Fruit fly (Drosophila melanogaster) whole organism, prepupa: ENCODE results near the gene CG4733.
A peak's percentile ranks its signal among the peaks of the same experiment; 100 is the strongest.

Experiments used
- CG10631 ChIP-seq: fragments of 200-800 bp; sonication (Bioruptor generic); optimal IDR thresholded peaks from 2 replicates; lab custom pipeline; 2016; ENCODE audit warnings: missing biosample characterization, missing genetic modification characterization
- CG11294 ChIP-seq: fragments of 200-800 bp; sonication (Bioruptor generic); IDR thresholded peaks from 2 replicates; pipeline ENCODE4 v1.3.6; 2022; ENCODE audit warnings: missing biosample characterization, missing genetic modification characterization
- CG15336 ChIP-seq: fragments of 200-800 bp; sonication (Bioruptor generic); IDR thresholded peaks from 2 replicates; pipeline ENCODE4 v1.3.6; 2022; ENCODE audit warnings: missing biosample characterization, missing genetic modification characterization
- CG3032 ChIP-seq: fragments of 200-800 bp; optimal IDR thresholded peaks from 2 replicates; lab custom pipeline; 2019; ENCODE audit warnings: missing biosample characterization, mild to moderate bottlenecking, missing genetic modification characterization, moderate library complexity
- CG31627 ChIP-seq: fragments of 200-800 bp; sonication (Bioruptor generic); optimal IDR thresholded peaks from 3 replicates; lab custom pipeline; 2016; ENCODE audit warnings: missing biosample characterization, missing genetic modification characterization
- CG32006 ChIP-seq: fragments of 200-800 bp; sonication (Bioruptor generic); optimal IDR thresholded peaks from 3 replicates; lab custom pipeline; 2017; ENCODE audit warnings: missing biosample characterization, mild to moderate bottlenecking, missing genetic modification characterization
- CG34406 ChIP-seq: fragments of 200-800 bp; sonication (Bioruptor generic); optimal IDR thresholded peaks from 3 replicates; lab custom pipeline; 2016; ENCODE audit warnings: missing biosample characterization, missing genetic modification characterization
- CG4318 ChIP-seq: fragments of 200-800 bp; sonication (Bioruptor generic); optimal IDR thresholded peaks from 3 replicates; lab custom pipeline; 2017; ENCODE audit warnings: missing biosample characterization, mild to moderate bottlenecking, missing genetic modification characterization
- CG6163 ChIP-seq: fragments of 200-800 bp; sonication (Bioruptor generic); IDR thresholded peaks from 3 replicates; pipeline ENCODE4 v1.3.6; 2022; ENCODE audit warnings: missing biosample characterization, missing genetic modification characterization
- CG6276 ChIP-seq: fragments of 200-800 bp; sonication (Bioruptor generic); optimal IDR thresholded peaks from 2 replicates; lab custom pipeline; 2017; ENCODE audit warnings: missing biosample characterization, mild to moderate bottlenecking, missing genetic modification characterization
- CG6792 ChIP-seq: fragments of 200-800 bp; sonication (Bioruptor generic); optimal IDR thresholded peaks from 3 replicates; lab custom pipeline; 2016; ENCODE audit warnings: missing biosample characterization, missing genetic modification characterization
- CG6808 ChIP-seq: fragments of 200-800 bp; sonication (Bioruptor generic); optimal IDR thresholded peaks from 3 replicates; lab custom pipeline; 2017; ENCODE audit warnings: missing biosample characterization, missing genetic modification characterization, mild to moderate bottlenecking, moderate library complexity, missing genetic modification reagents
- CG6854 ChIP-seq: fragments of 200-800 bp; sonication (Bioruptor generic); optimal IDR thresholded peaks from 2 replicates; lab custom pipeline; 2017; ENCODE audit warnings: missing biosample characterization, mild to moderate bottlenecking, missing genetic modification characterization
- CG7368 ChIP-seq: fragments of 200-800 bp; sonication (Bioruptor generic); optimal IDR thresholded peaks from 3 replicates; lab custom pipeline; 2016; ENCODE audit warnings: missing biosample characterization, missing genetic modification characterization
- CG8119 ChIP-seq: fragments of 200-800 bp; sonication (Bioruptor generic); IDR thresholded peaks from 3 replicates; pipeline ENCODE4 v1.3.6; 2022; ENCODE audit warnings: missing biosample characterization, missing genetic modification characterization
- CG8632 ChIP-seq: fragments of 200-800 bp; sonication (Bioruptor generic); optimal IDR thresholded peaks from 3 replicates; lab custom pipeline; 2016; ENCODE audit warnings: missing biosample characterization, missing genetic modification characterization
- CG9139 ChIP-seq: fragments of 200-800 bp; sonication (Bioruptor generic); optimal IDR thresholded peaks from 3 replicates; lab custom pipeline; 2017; ENCODE audit warnings: missing biosample characterization, mild to moderate bottlenecking, missing genetic modification characterization
- Eip75B ChIP-seq: fragments of 200-800 bp; sonication (Bioruptor generic); optimal IDR thresholded peaks from 3 replicates; lab custom pipeline; 2016; ENCODE audit warnings: missing biosample characterization, missing genetic modification characterization
- Eip78C ChIP-seq: fragments of 200-800 bp; sonication (Bioruptor generic); peaks from one replicate; lab custom pipeline; 2016; ENCODE audit warnings: missing biosample characterization, missing genetic modification characterization
- Ets96B ChIP-seq: fragments of 200-800 bp; optimal IDR thresholded peaks from 2 replicates; lab custom pipeline; 2019; ENCODE audit warnings: missing biosample characterization, mild to moderate bottlenecking, missing genetic modification characterization, moderate library complexity
- Gug ChIP-seq: fragments of 200-800 bp; sonication (Bioruptor generic); IDR thresholded peaks from 2 replicates; pipeline ENCODE4 v1.3.6; 2022; ENCODE audit warnings: missing biosample characterization, missing genetic modification characterization
- Hr4 ChIP-seq: fragments of 200-800 bp; sonication (Bioruptor generic); optimal IDR thresholded peaks from 3 replicates; lab custom pipeline; 2016; ENCODE audit warnings: missing biosample characterization, missing genetic modification characterization
- Met ChIP-seq: fragments of 200-800 bp; sonication (Bioruptor generic); optimal IDR thresholded peaks from 3 replicates; lab custom pipeline; 2016; ENCODE audit warnings: missing biosample characterization, missing genetic modification characterization
- OdsH ChIP-seq: fragments of 200-800 bp; sonication (Bioruptor generic); optimal IDR thresholded peaks from 3 replicates; lab custom pipeline; 2016; ENCODE audit warnings: missing biosample characterization, missing genetic modification characterization
- Sox102F ChIP-seq: fragments of 200-800 bp; sonication (Bioruptor generic); optimal IDR thresholded peaks from 2 replicates; lab custom pipeline; 2016; ENCODE audit warnings: missing biosample characterization, mild to moderate bottlenecking, missing genetic modification characterization
- Sox15 ChIP-seq: fragments of 200-800 bp; sonication (Bioruptor generic); optimal IDR thresholded peaks from 3 replicates; lab custom pipeline; 2016; ENCODE audit warnings: missing biosample characterization, missing genetic modification characterization
- cyc ChIP-seq: fragments of 200-800 bp; sonication (Bioruptor generic); optimal IDR thresholded peaks from 3 replicates; lab custom pipeline; 2016; ENCODE audit warnings: missing biosample characterization, missing genetic modification characterization
- dac ChIP-seq: fragments of 200-800 bp; sonication (Bioruptor generic); optimal IDR thresholded peaks from 2 replicates; lab custom pipeline; 2017; ENCODE audit warnings: missing biosample characterization, mild to moderate bottlenecking, missing genetic modification characterization
- dsx ChIP-seq: fragments of 200-800 bp; optimal IDR thresholded peaks from 3 replicates; lab custom pipeline; 2019; ENCODE audit warnings: missing biosample characterization, mild to moderate bottlenecking, missing genetic modification characterization, moderate library complexity; ENCODE audit not compliant: poor library complexity, severe bottlenecking
- eg ChIP-seq: fragments of 200-800 bp; sonication (Bioruptor generic); IDR thresholded peaks from 3 replicates; pipeline ENCODE4 v1.3.6; 2022; ENCODE audit warnings: missing biosample characterization, missing genetic modification characterization
- esn ChIP-seq: fragments of 200-800 bp; sonication (Bioruptor generic); optimal IDR thresholded peaks from 2 replicates; lab custom pipeline; 2016; ENCODE audit warnings: missing biosample characterization, mild to moderate bottlenecking, missing genetic modification characterization, moderate library complexity
- fd85E ChIP-seq: fragments of 200-800 bp; sonication (Bioruptor generic); optimal IDR thresholded peaks from 3 replicates; lab custom pipeline; 2016; ENCODE audit warnings: missing biosample characterization, missing genetic modification characterization
- fkh ChIP-seq: fragments of 200-800 bp; sonication (Bioruptor generic); optimal IDR thresholded peaks from 3 replicates; lab custom pipeline; 2017; ENCODE audit warnings: missing biosample characterization, mild to moderate bottlenecking, missing genetic modification characterization, moderate library complexity
- lz ChIP-seq: fragments of 200-800 bp; sonication (Bioruptor generic); optimal IDR thresholded peaks from 3 replicates; lab custom pipeline; 2016; ENCODE audit warnings: missing biosample characterization, missing genetic modification characterization
- net ChIP-seq: fragments of 200-800 bp; sonication (Bioruptor generic); optimal IDR thresholded peaks from 3 replicates; lab custom pipeline; 2016; ENCODE audit warnings: missing biosample characterization, missing genetic modification characterization
- pdm3 ChIP-seq: fragments of 200-800 bp; sonication (Bioruptor generic); optimal IDR thresholded peaks from 3 replicates; lab custom pipeline; 2016; ENCODE audit warnings: missing biosample characterization, missing genetic modification characterization
- salr ChIP-seq, 2 experiments: fragments of 200-800 bp; sonication (Bioruptor generic); optimal IDR thresholded peaks; 3 replicates each; lab custom pipeline; 2016 to 2018; ENCODE audit warnings: missing biosample characterization in 2 of 2, missing genetic modification characterization in 2 of 2, mild to moderate bottlenecking in 1 of 2
- spab ChIP-seq: fragments of 200-800 bp; sonication (Bioruptor generic); optimal IDR thresholded peaks from 2 replicates; lab custom pipeline; 2017; ENCODE audit warnings: missing biosample characterization, mild to moderate bottlenecking, missing genetic modification characterization, missing genetic modification reagents
- ss ChIP-seq, 2 experiments: fragments of 200-800 bp; sonication (Bioruptor generic); optimal IDR thresholded peaks; 2 replicates in 1 of 2; 3 replicates in 1 of 2; lab custom pipeline; 2017 to 2018; ENCODE audit warnings: mild to moderate bottlenecking in 2 of 2, missing biosample characterization in 2 of 2, missing genetic modification characterization in 2 of 2, moderate library complexity in 1 of 2
- svp ChIP-seq: fragments of 200-800 bp; sonication (Bioruptor generic); peaks from one replicate; lab custom pipeline; 2016; ENCODE audit warnings: missing biosample characterization, missing genetic modification characterization
- topi ChIP-seq: fragments of 200-800 bp; sonication (Bioruptor generic); optimal IDR thresholded peaks from 3 replicates; lab custom pipeline; 2016; ENCODE audit warnings: missing biosample characterization, missing genetic modification characterization
- vri ChIP-seq: fragments of 200-800 bp; sonication (Bioruptor generic); optimal IDR thresholded peaks from 3 replicates; lab custom pipeline; 2016; ENCODE audit warnings: missing biosample characterization, mild to moderate bottlenecking, missing genetic modification characterization

CG4733 gene

DNA sequence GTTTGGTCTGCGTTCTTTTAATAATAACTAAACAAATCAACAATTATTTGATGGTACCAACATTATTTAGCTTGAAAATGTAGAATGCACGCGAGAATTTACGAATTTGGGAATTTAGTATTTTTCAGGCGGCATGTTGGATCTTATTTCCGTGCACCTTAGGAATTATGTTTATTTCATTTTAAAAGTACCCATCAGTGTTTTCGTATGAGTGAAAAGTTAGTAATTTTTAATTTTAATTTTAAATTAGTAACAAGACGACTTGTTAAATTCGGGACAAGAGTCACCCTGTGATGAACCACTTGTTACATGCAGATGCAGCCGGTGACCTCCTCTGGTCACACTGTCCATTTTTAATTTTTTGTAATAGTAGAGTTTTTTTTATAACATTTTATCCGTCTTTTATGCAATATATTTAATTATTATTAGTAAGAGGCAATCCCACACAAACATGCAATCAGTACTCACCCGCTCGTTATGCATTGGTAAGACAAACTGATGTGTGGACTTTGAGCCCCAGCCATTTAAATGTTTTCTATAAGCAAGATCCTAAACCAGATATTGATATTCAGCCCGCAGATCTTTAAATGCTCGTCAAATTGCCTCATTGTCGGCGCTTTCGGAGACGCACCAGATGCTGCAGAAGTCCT is 12.9 kb upstream of the CG4733 start, which contains the start of the genes CG17186 and Arc42 (continued):
- TF ChIP-seq topi (GFP tag; lab: Kevin White, UChicago) (peak; percentile 21), ss (GFP tag; optimal IDR thresholded peaks at IDR 0.05; lab: Kevin White, UChicago) (peak; percentile 85 to 87), lz (GFP tag; lab: Kevin White, UChicago) (peak; percentile 46), CG4318 (GFP tag; lab: Kevin White, UChicago) (no peak), OdsH (GFP tag; lab: Kevin White, UChicago) (peak; percentile 41), CG3032 (tag; lab: Kevin White, UChicago) (no peak), CG10631 (no peak), Sox102F (GFP tag; lab: Kevin White, UChicago) (peak; percentile 13), Ets96B (tag; lab: Kevin White, UChicago) (no peak), CG8632 (GFP tag; lab: Kevin White, UChicago) (no peak), svp (no peak), Eip75B (GFP tag; lab: Kevin White, UChicago) (peak; percentile 45), esn (GFP tag; lab: Kevin White, UChicago) (peak; percentile 42), CG6854 (GFP tag; lab: Kevin White, UChicago) (peak; percentile 47), CG6792 (GFP tag; lab: Kevin White, UChicago) (no peak), vri (GFP tag; lab: Kevin White, UChicago) (peak; percentile 39), Gug (no peak), Met (GFP tag; lab: Kevin White, UChicago) (peak; percentile 46), dac (GFP tag; lab: Kevin White, UChicago) (no peak), CG31627 (GFP tag; lab: Kevin White, UChicago) (peak; percentile 1), CG32006 (no peak), CG11294 (no peak), fd85E (GFP tag; lab: Kevin White, UChicago) (no peak), dsx (GFP tag; lab: Kevin White, UChicago) (peak; percentile 23), cyc (GFP tag; lab: Kevin White, UChicago) (peak; percentile 28)

DNA sequence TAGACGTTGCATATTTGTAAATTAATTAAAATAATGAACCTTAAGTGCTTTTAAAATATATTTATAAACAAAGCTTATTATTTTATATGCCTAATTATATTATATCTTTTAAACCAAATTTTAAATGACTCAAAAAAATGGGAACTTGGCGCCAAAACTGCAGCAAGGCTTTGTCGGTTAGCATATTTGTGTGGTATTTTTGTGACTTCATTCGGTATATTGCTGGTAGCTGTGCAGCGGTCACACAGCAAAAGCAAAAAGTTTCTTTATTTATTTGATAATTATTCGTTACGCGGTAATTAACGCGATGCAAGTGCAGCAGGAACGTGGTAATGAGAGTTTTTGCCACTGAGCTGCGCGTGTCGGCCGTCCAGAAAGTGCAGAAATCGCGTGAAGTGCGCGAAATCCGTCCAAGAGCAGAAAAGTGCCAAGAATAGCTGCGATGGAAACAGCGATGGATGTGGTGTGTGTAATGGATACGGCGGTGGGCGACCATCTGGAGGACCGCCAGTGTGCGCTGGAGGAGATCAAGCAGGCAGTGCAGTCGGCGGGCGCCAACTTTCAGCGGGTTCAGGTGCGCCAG is 10.9 kb upstream of the CG4733 start, which contains the start of gene Ask1:
TSS of gene Ask1 (plus strand) at position 250 of the 583 bp plus-strand sequence.
- TF ChIP-seq CG6854 (GFP tag; lab: Kevin White, UChicago), result peak; percentile 16
- no peak for TF ChIP-seq CG6276 (GFP tag; lab: Kevin White, UChicago)
- no peak for TF ChIP-seq Sox102F (GFP tag; lab: Kevin White, UChicago)
- no peak for TF ChIP-seq CG34406 (GFP tag; lab: Kevin White, UChicago)
- TF ChIP-seq CG31627 (GFP tag; lab: Kevin White, UChicago), result no peak
- TF ChIP-seq net (GFP tag; lab: Kevin White, UChicago), result no peak
- TF ChIP-seq Gug, result no peak
- TF ChIP-seq fkh (GFP tag; lab: Kevin White, UChicago), result peak; percentile 20
- no peak for TF ChIP-seq CG7368
- TF ChIP-seq Sox15 (GFP tag; lab: Kevin White, UChicago), result no peak
- TF ChIP-seq dsx (GFP tag; lab: Kevin White, UChicago), result no peak
- no peak for TF ChIP-seq Hr4 (GFP tag; lab: Kevin White, UChicago)
- no peak for TF ChIP-seq Eip78C (GFP tag; lab: Kevin White, UChicago)
- TF ChIP-seq Ets96B (tag; lab: Kevin White, UChicago), result no peak

DNA sequence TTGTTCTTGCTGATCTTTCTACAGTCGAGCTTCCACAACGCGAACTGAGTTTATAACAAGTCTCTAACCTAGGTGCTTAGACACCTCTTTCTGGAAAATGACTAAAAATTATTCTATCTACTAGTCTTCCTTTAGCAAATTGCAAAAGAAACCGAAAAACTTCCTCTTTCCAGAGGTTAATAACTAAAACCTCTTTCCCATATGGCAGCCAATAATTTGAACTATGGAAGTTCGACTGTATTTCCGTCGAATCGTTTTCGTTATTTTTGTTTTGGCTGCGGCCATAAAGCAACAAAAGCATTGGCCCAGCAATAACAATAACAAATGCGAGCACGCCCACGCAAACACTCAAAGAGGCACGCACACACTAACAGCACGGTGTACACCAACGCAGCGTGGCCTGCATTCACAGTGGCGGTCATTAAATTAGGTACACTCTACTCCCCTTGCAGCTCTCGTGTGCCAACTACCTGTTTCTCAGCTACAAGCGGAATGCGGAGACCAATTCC is 10.0 kb upstream of the CG4733 start:
- TF ChIP-seq CG3032 (tag; lab: Kevin White, UChicago) (no peak), Ets96B (tag; lab: Kevin White, UChicago) (peak; percentile 18), topi (GFP tag; lab: Kevin White, UChicago) (peak; percentile 25), CG31627 (GFP tag; lab: Kevin White, UChicago) (peak; percentile 38), cyc (GFP tag; lab: Kevin White, UChicago) (peak; percentile 13), OdsH (GFP tag; lab: Kevin White, UChicago) (peak; percentile 11), esn (GFP tag; lab: Kevin White, UChicago) (peak; percentile 45), CG8119 (GFP tag; lab: Robert Waterston, UW) (peak; percentile 33; the same call in 1 of the 3 replicates), CG6854 (GFP tag; lab: Kevin White, UChicago) (peak; percentile 38), net (GFP tag; lab: Kevin White, UChicago) (peak; percentile 51), Hr4 (GFP tag; lab: Kevin White, UChicago) (peak; percentile 7), CG9139 (GFP tag; lab: Kevin White, UChicago) (no peak), Eip78C (GFP tag; lab: Kevin White, UChicago) (peak; percentile 85), lz (GFP tag; lab: Kevin White, UChicago) (peak; percentile 27), pdm3 (no peak), salr (GFP tag; optimal IDR thresholded peaks at IDR 0.05; lab: Kevin White, UChicago) (no peak), CG32006 (peak; percentile 36), CG6163 (GFP tag; lab: Robert Waterston, UW) (peak; percentile 31; the same call in 1 of the 3 replicates), Sox15 (GFP tag; lab: Kevin White, UChicago) (no peak), CG15336 (GFP tag; lab: Robert Waterston, UW) (peak; percentile 50), CG6808 (GFP tag; lab: Kevin White, UChicago) (peak; percentile 38), CG7368 (peak; percentile 5), spab (no peak), vri (GFP tag; lab: Kevin White, UChicago) (peak; percentile 48), eg (GFP tag; lab: Robert Waterston, UW) (peak; percentile 50; the same call in 1 of the 3 replicates)
